Fruit fly (Drosophila melanogaster) whole organism, prepupa: ENCODE measurements around the gene nebu.

ENCODE experiments used
- CG10631 ChIP-seq: fragments of 200-800 bp; sonication (Bioruptor generic); optimal IDR thresholded peaks from 2 replicates; lab custom pipeline; 2016; ENCODE audit warnings: missing biosample characterization, missing genetic modification characterization
- CG11294 ChIP-seq: fragments of 200-800 bp; sonication (Bioruptor generic); IDR thresholded peaks from 2 replicates; pipeline ENCODE4 v1.3.6; 2022; ENCODE audit warnings: missing biosample characterization, missing genetic modification characterization
- CG11902 ChIP-seq: fragments of 200-800 bp; sonication (Bioruptor generic); optimal IDR thresholded peaks from 3 replicates; lab custom pipeline; 2016; ENCODE audit warnings: missing biosample characterization, missing genetic modification characterization
- CG15336 ChIP-seq: fragments of 200-800 bp; sonication (Bioruptor generic); IDR thresholded peaks from 2 replicates; pipeline ENCODE4 v1.3.6; 2022; ENCODE audit warnings: missing biosample characterization, missing genetic modification characterization
- CG16779 ChIP-seq: fragments of 200-800 bp; sonication (Bioruptor generic); optimal IDR thresholded peaks from 3 replicates; lab custom pipeline; 2017; ENCODE audit warnings: missing biosample characterization, mild to moderate bottlenecking, missing genetic modification characterization
- CG31627 ChIP-seq: fragments of 200-800 bp; sonication (Bioruptor generic); optimal IDR thresholded peaks from 3 replicates; lab custom pipeline; 2016; ENCODE audit warnings: missing biosample characterization, missing genetic modification characterization
- CG32006 ChIP-seq: fragments of 200-800 bp; sonication (Bioruptor generic); optimal IDR thresholded peaks from 3 replicates; lab custom pipeline; 2017; ENCODE audit warnings: missing biosample characterization, mild to moderate bottlenecking, missing genetic modification characterization
- CG3919 ChIP-seq: fragments of 200-800 bp; sonication (Bioruptor generic); optimal IDR thresholded peaks from 3 replicates; lab custom pipeline; 2016; ENCODE audit warnings: missing biosample characterization, missing genetic modification characterization
- CG4318 ChIP-seq: fragments of 200-800 bp; sonication (Bioruptor generic); optimal IDR thresholded peaks from 3 replicates; lab custom pipeline; 2017; ENCODE audit warnings: missing biosample characterization, mild to moderate bottlenecking, missing genetic modification characterization
- CG6163 ChIP-seq: fragments of 200-800 bp; sonication (Bioruptor generic); IDR thresholded peaks from 3 replicates; pipeline ENCODE4 v1.3.6; 2022; ENCODE audit warnings: missing biosample characterization, missing genetic modification characterization
- CG6276 ChIP-seq: fragments of 200-800 bp; sonication (Bioruptor generic); optimal IDR thresholded peaks from 2 replicates; lab custom pipeline; 2017; ENCODE audit warnings: missing biosample characterization, mild to moderate bottlenecking, missing genetic modification characterization
- CG6808 ChIP-seq: fragments of 200-800 bp; sonication (Bioruptor generic); optimal IDR thresholded peaks from 3 replicates; lab custom pipeline; 2017; ENCODE audit warnings: missing biosample characterization, missing genetic modification characterization, mild to moderate bottlenecking, moderate library complexity, missing genetic modification reagents
- CG6854 ChIP-seq: fragments of 200-800 bp; sonication (Bioruptor generic); optimal IDR thresholded peaks from 2 replicates; lab custom pipeline; 2017; ENCODE audit warnings: missing biosample characterization, mild to moderate bottlenecking, missing genetic modification characterization
- CG7368 ChIP-seq: fragments of 200-800 bp; sonication (Bioruptor generic); optimal IDR thresholded peaks from 3 replicates; lab custom pipeline; 2016; ENCODE audit warnings: missing biosample characterization, missing genetic modification characterization
- CG8119 ChIP-seq: fragments of 200-800 bp; sonication (Bioruptor generic); IDR thresholded peaks from 3 replicates; pipeline ENCODE4 v1.3.6; 2022; ENCODE audit warnings: missing biosample characterization, missing genetic modification characterization
- CG8632 ChIP-seq: fragments of 200-800 bp; sonication (Bioruptor generic); optimal IDR thresholded peaks from 3 replicates; lab custom pipeline; 2016; ENCODE audit warnings: missing biosample characterization, missing genetic modification characterization
- Eip78C ChIP-seq: fragments of 200-800 bp; sonication (Bioruptor generic); peaks from one replicate; lab custom pipeline; 2016; ENCODE audit warnings: missing biosample characterization, missing genetic modification characterization
- Ets21C ChIP-seq: fragments of 200-800 bp; sonication (Bioruptor generic); optimal IDR thresholded peaks from 3 replicates; lab custom pipeline; 2016; ENCODE audit warnings: missing biosample characterization, missing genetic modification characterization
- Ets96B ChIP-seq: fragments of 200-800 bp; optimal IDR thresholded peaks from 2 replicates; lab custom pipeline; 2019; ENCODE audit warnings: missing biosample characterization, mild to moderate bottlenecking, missing genetic modification characterization, moderate library complexity
- Hr39 ChIP-seq: fragments of 200-800 bp; sonication (Bioruptor generic); optimal IDR thresholded peaks from 2 replicates; lab custom pipeline; 2016; ENCODE audit warnings: missing biosample characterization, missing genetic modification characterization
- Hr4 ChIP-seq: fragments of 200-800 bp; sonication (Bioruptor generic); optimal IDR thresholded peaks from 3 replicates; lab custom pipeline; 2016; ENCODE audit warnings: missing biosample characterization, missing genetic modification characterization
- Lpt ChIP-seq: fragments of 200-800 bp; sonication (Bioruptor generic); optimal IDR thresholded peaks from 3 replicates; lab custom pipeline; 2016; ENCODE audit warnings: missing biosample characterization, missing genetic modification characterization
- Met ChIP-seq: fragments of 200-800 bp; sonication (Bioruptor generic); optimal IDR thresholded peaks from 3 replicates; lab custom pipeline; 2016; ENCODE audit warnings: missing biosample characterization, missing genetic modification characterization
- Smox ChIP-seq: fragments of 200-800 bp; sonication (Bioruptor generic); optimal IDR thresholded peaks from 3 replicates; lab custom pipeline; 2016; ENCODE audit warnings: missing biosample characterization, missing genetic modification characterization
- Sox102F ChIP-seq: fragments of 200-800 bp; sonication (Bioruptor generic); optimal IDR thresholded peaks from 2 replicates; lab custom pipeline; 2016; ENCODE audit warnings: missing biosample characterization, mild to moderate bottlenecking, missing genetic modification characterization
- Sox14 ChIP-seq: fragments of 200-800 bp; sonication (Bioruptor generic); optimal IDR thresholded peaks from 3 replicates; lab custom pipeline; 2016; ENCODE audit warnings: missing biosample characterization, missing genetic modification characterization
- achi ChIP-seq: fragments of 200-800 bp; sonication (Bioruptor generic); optimal IDR thresholded peaks from 3 replicates; lab custom pipeline; 2016; ENCODE audit warnings: missing biosample characterization, missing genetic modification characterization
- cyc ChIP-seq: fragments of 200-800 bp; sonication (Bioruptor generic); optimal IDR thresholded peaks from 3 replicates; lab custom pipeline; 2016; ENCODE audit warnings: missing biosample characterization, missing genetic modification characterization
- dac ChIP-seq: fragments of 200-800 bp; sonication (Bioruptor generic); optimal IDR thresholded peaks from 2 replicates; lab custom pipeline; 2017; ENCODE audit warnings: missing biosample characterization, mild to moderate bottlenecking, missing genetic modification characterization
- dsx ChIP-seq: fragments of 200-800 bp; optimal IDR thresholded peaks from 3 replicates; lab custom pipeline; 2019; ENCODE audit warnings: missing biosample characterization, mild to moderate bottlenecking, missing genetic modification characterization, moderate library complexity; ENCODE audit not compliant: poor library complexity, severe bottlenecking
- eg ChIP-seq: fragments of 200-800 bp; sonication (Bioruptor generic); IDR thresholded peaks from 3 replicates; pipeline ENCODE4 v1.3.6; 2022; ENCODE audit warnings: missing biosample characterization, missing genetic modification characterization
- esn ChIP-seq: fragments of 200-800 bp; sonication (Bioruptor generic); optimal IDR thresholded peaks from 2 replicates; lab custom pipeline; 2016; ENCODE audit warnings: missing biosample characterization, mild to moderate bottlenecking, missing genetic modification characterization, moderate library complexity
- fd59A ChIP-seq: fragments of 200-800 bp; sonication (Bioruptor generic); optimal IDR thresholded peaks from 2 replicates; lab custom pipeline; 2017; ENCODE audit warnings: missing biosample characterization, mild to moderate bottlenecking, missing genetic modification characterization, missing genetic modification reagents
- fkh ChIP-seq: fragments of 200-800 bp; sonication (Bioruptor generic); optimal IDR thresholded peaks from 3 replicates; lab custom pipeline; 2017; ENCODE audit warnings: missing biosample characterization, mild to moderate bottlenecking, missing genetic modification characterization, moderate library complexity
- lz ChIP-seq: fragments of 200-800 bp; sonication (Bioruptor generic); optimal IDR thresholded peaks from 3 replicates; lab custom pipeline; 2016; ENCODE audit warnings: missing biosample characterization, missing genetic modification characterization
- net ChIP-seq: fragments of 200-800 bp; sonication (Bioruptor generic); optimal IDR thresholded peaks from 3 replicates; lab custom pipeline; 2016; ENCODE audit warnings: missing biosample characterization, missing genetic modification characterization
- pdm3 ChIP-seq: fragments of 200-800 bp; sonication (Bioruptor generic); optimal IDR thresholded peaks from 3 replicates; lab custom pipeline; 2016; ENCODE audit warnings: missing biosample characterization, missing genetic modification characterization
- salr ChIP-seq, 2 experiments: fragments of 200-800 bp; sonication (Bioruptor generic); optimal IDR thresholded peaks; 3 replicates each; lab custom pipeline; 2016 to 2018; ENCODE audit warnings: missing biosample characterization in 2 of 2, missing genetic modification characterization in 2 of 2, mild to moderate bottlenecking in 1 of 2
- ss ChIP-seq, 2 experiments: fragments of 200-800 bp; sonication (Bioruptor generic); optimal IDR thresholded peaks; 2 replicates in 1 of 2; 3 replicates in 1 of 2; lab custom pipeline; 2017 to 2018; ENCODE audit warnings: mild to moderate bottlenecking in 2 of 2, missing biosample characterization in 2 of 2, missing genetic modification characterization in 2 of 2, moderate library complexity in 1 of 2
- topi ChIP-seq: fragments of 200-800 bp; sonication (Bioruptor generic); optimal IDR thresholded peaks from 3 replicates; lab custom pipeline; 2016; ENCODE audit warnings: missing biosample characterization, missing genetic modification characterization
- vri ChIP-seq: fragments of 200-800 bp; sonication (Bioruptor generic); optimal IDR thresholded peaks from 3 replicates; lab custom pipeline; 2016; ENCODE audit warnings: missing biosample characterization, mild to moderate bottlenecking, missing genetic modification characterization

Gene nebu

dm6 chr3L:12804035-12804729 lies 38.7 kb downstream of the nebu start:
- TF ChIP-seq Lpt (GFP tag; lab: Kevin White, UChicago) (no peak), CG6163 (GFP tag; lab: Robert Waterston, UW) (peak; percentile 44; the same call in 2 of the 3 replicates), CG15336 (GFP tag; lab: Robert Waterston, UW) (peak; percentile 16; the same call in 1 of the 2 replicates), CG16779 (tag; lab: Kevin White, UChicago) (no peak), ss (GFP tag; optimal IDR thresholded peaks at IDR 0.05; lab: Kevin White, UChicago) (peak; percentile 30 to 67), CG8119 (GFP tag; lab: Robert Waterston, UW) (peak; percentile 22; the same call in 1 of the 3 replicates), Eip78C (GFP tag; lab: Kevin White, UChicago) (peak; percentile 37), fkh (GFP tag; lab: Kevin White, UChicago) (peak; percentile 53)
- TF ChIP-seq, all 60 proteins: peak for 6

dm6 chr3L:12803159-12804034 lies 39.5 kb downstream of the nebu start:
- TF ChIP-seq CG31627 (peak; percentile 4), cyc (no peak), salr (GFP tag; optimal IDR thresholded peaks at IDR 0.05; lab: Kevin White, UChicago) (peak in 1 of 2 experiments; percentile 10), CG10631 (GFP tag; lab: Kevin White, UChicago) (no peak), CG3919 (GFP tag; lab: Kevin White, UChicago) (peak; percentile 13), Ets21C (peak; percentile 24), ss (GFP tag; optimal IDR thresholded peaks at IDR 0.05; lab: Kevin White, UChicago) (no peak), CG15336 (GFP tag; lab: Robert Waterston, UW) (0 out of 2 replicates have a peak, but pooled peaks have one; percentile 22), Smox (GFP tag; lab: Kevin White, UChicago) (peak; percentile 17), CG11902 (GFP tag; lab: Kevin White, UChicago) (no peak), CG6276 (GFP tag; lab: Kevin White, UChicago) (no peak), Hr39 (GFP tag; lab: Kevin White, UChicago) (peak; percentile 34), esn (peak; percentile 52), fd59A (GFP tag; lab: Kevin White, UChicago) (no peak), CG8632 (GFP tag; lab: Kevin White, UChicago) (peak; percentile 35), Eip78C (GFP tag; lab: Kevin White, UChicago) (peak; percentile 69), CG32006 (peak; percentile 8), achi (GFP tag; lab: Kevin White, UChicago) (no peak), topi (peak; percentile 30), Met (GFP tag; lab: Kevin White, UChicago) (peak; percentile 36), dsx (GFP tag; lab: Kevin White, UChicago) (no peak), fkh (GFP tag; lab: Kevin White, UChicago) (peak; percentile 55), vri (no peak), CG11294 (no peak), net (GFP tag; lab: Kevin White, UChicago) (peak; percentile 43), Hr4 (GFP tag; lab: Kevin White, UChicago) (peak; percentile 57), eg (GFP tag; lab: Robert Waterston, UW) (0 out of 3 replicates have a peak, but pooled peaks have one; percentile 21)

dm6 chr3L:12802443-12802865 lies 40.5 kb downstream of the nebu start:
- TF ChIP-seq CG7368 (GFP tag; lab: Kevin White, UChicago) (no peak), lz (GFP tag; lab: Kevin White, UChicago) (no peak), ss (GFP tag; optimal IDR thresholded peaks at IDR 0.05; lab: Kevin White, UChicago) (no peak), CG6854 (GFP tag; lab: Kevin White, UChicago) (no peak), CG8119 (GFP tag; lab: Robert Waterston, UW) (peak; percentile 91), CG32006 (peak; percentile 84), vri (peak; percentile 86), CG6808 (peak; percentile 32), Ets96B (tag; lab: Kevin White, UChicago) (no peak), CG11294 (peak; percentile 50; the same call in 1 of the 2 replicates), achi (GFP tag; lab: Kevin White, UChicago) (peak; percentile 18), eg (GFP tag; lab: Robert Waterston, UW) (peak; percentile 91), Ets21C (no peak), Met (GFP tag; lab: Kevin White, UChicago) (no peak), Hr4 (GFP tag; lab: Kevin White, UChicago) (peak; percentile 78), Sox102F (no peak), CG10631 (GFP tag; lab: Kevin White, UChicago) (peak; percentile 7), esn (no peak), topi (no peak), Smox (GFP tag; lab: Kevin White, UChicago) (no peak), CG4318 (GFP tag; lab: Kevin White, UChicago) (peak; percentile 50), CG8632 (GFP tag; lab: Kevin White, UChicago) (no peak), Sox14 (GFP tag; lab: Kevin White, UChicago) (peak; percentile 63), pdm3 (GFP tag; lab: Kevin White, UChicago) (peak; percentile 51), dac (GFP tag; lab: Kevin White, UChicago) (peak; percentile 57), salr (GFP tag; optimal IDR thresholded peaks at IDR 0.05; lab: Kevin White, UChicago) (peak in 1 of 2 experiments; percentile 35)
